Worm (Caenorhabditis elegans) whole organism, late embryonic: ENCODE results near the gene C27C12.4.

Source experiments
- C08G9.2 ChIP-seq: sonication (generic microtip); optimal IDR thresholded peaks from 2 replicates; lab custom pipeline; 2016; ENCODE audit warnings: mild to moderate bottlenecking, missing genetic modification characterization, moderate library complexity, missing compliant biosample characterization
- syd-9 ChIP-seq: sonication (generic microtip); optimal IDR thresholded peaks from 2 replicates; lab custom pipeline; 2016; ENCODE audit warnings: mild to moderate bottlenecking, missing genetic modification characterization, moderate library complexity, missing compliant biosample characterization

- TF ChIP-seq syd-9 (tag; lab: Kevin White, UChicago) = no peak
- no peak for TF ChIP-seq C08G9.2 (tag; lab: Kevin White, UChicago)
These were observed 19.1 kb downstream of the C27C12.4 start, which contains the start of gene F31F6.3 for ce11 chrX:14872817-14873469.
